5 fruit fly cellular contexts compared by ENCODE assay signal in genomic region chrX:11338047-11338747, dm6.
TF ChIP-seq lines count a peak whose summit lies in the region.

No protein-coding gene starts in this region.

- TF ChIP-seq CTCF in whole organism, embryonic (GFP tag; optimal IDR thresholded peaks at IDR 0.05; lab: Kevin White, UChicago): no peak

TF ChIP-seq in whole organism, adult, 20 proteins besides CTCF, POLR2A, EP300 and RAD21:
- TF ChIP-seq ovo (GFP tag; optimal IDR thresholded peaks at IDR 0.05; lab: Kevin White, UChicago) (no peak), CG7101 (tag; optimal IDR thresholded peaks at IDR 0.05; lab: Kevin White, UChicago) (no peak), tj (GFP tag; optimal IDR thresholded peaks at IDR 0.05; lab: Kevin White, UChicago) (peak; percentile 4), pad (GFP tag; optimal IDR thresholded peaks at IDR 0.05; lab: Kevin White, UChicago) (no peak), Crg-1 (GFP tag; optimal IDR thresholded peaks at IDR 0.05; lab: Kevin White, UChicago) (no peak), CG14711 (tag; optimal IDR thresholded peaks at IDR 0.05; lab: Kevin White, UChicago) (peak; percentile 2), kay (GFP tag; lab: Kevin White, UChicago; ENCODE audit: borderline replicate concordance) (no peak), toe (GFP tag; optimal IDR thresholded peaks at IDR 0.05; lab: Kevin White, UChicago) (no peak), Hr96 (GFP tag; optimal IDR thresholded peaks at IDR 0.05; lab: Kevin White, UChicago) (no peak), Mnt (GFP tag; optimal IDR thresholded peaks at IDR 0.05; lab: Kevin White, UChicago) (no peak), bab1 (GFP tag; optimal IDR thresholded peaks at IDR 0.05; lab: Kevin White, UChicago) (peak; percentile 22), CG7045 (GFP tag; optimal IDR thresholded peaks at IDR 0.05; lab: Kevin White, UChicago) (peak; percentile 20), CG5204 (GFP tag; optimal IDR thresholded peaks at IDR 0.05; lab: Kevin White, UChicago) (no peak), Clk (GFP tag; optimal IDR thresholded peaks at IDR 0.05; lab: Kevin White, UChicago) (no peak), CG11617 (GFP tag; optimal IDR thresholded peaks at IDR 0.05; lab: Kevin White, UChicago) (peak; percentile 13)

TF ChIP-seq in whole organism, embryonic, 481 proteins besides CTCF, POLR2A, EP300 and RAD21 (continues in another document):
- TF ChIP-seq pzg (GFP tag; optimal IDR thresholded peaks at IDR 0.05; lab: Kevin White, UChicago) (no peak), CG8290 (GFP tag; optimal IDR thresholded peaks at IDR 0.05; lab: Kevin White, UChicago) (no peak), CG8290 (tag; optimal IDR thresholded peaks at IDR 0.05; lab: Kevin White, UChicago) (no peak), Gug (GFP tag; IDR thresholded peaks at IDR 0.05; lab: Robert Waterston, UW) (0 out of 4 replicates have a peak, but pooled peaks have one; percentile 6), CG1529 (GFP tag; optimal IDR thresholded peaks at IDR 0.05; lab: Kevin White, UChicago) (no peak), stc (GFP tag; IDR thresholded peaks at IDR 0.05; lab: Robert Waterston, UW) (no peak), CG13287 (GFP tag; IDR thresholded peaks at IDR 0.05; lab: Robert Waterston, UW; ENCODE audit: partially characterized antibody) (no peak), Rfx (GFP tag; IDR thresholded peaks at IDR 0.05; lab: Robert Waterston, UW) (peak; percentile 62; the same call in 1 of the 2 replicates), Fer1 (GFP tag; optimal IDR thresholded peaks at IDR 0.05; lab: Kevin White, UChicago) (peak; percentile 70), salm (tag; optimal IDR thresholded peaks at IDR 0.05; lab: Kevin White, UChicago) (no peak), sqz (GFP tag; optimal IDR thresholded peaks at IDR 0.05; lab: Kevin White, UChicago) (no peak), CG2199 (GFP tag; IDR thresholded peaks at IDR 0.05; lab: Robert Waterston, UW) (no peak), crp (GFP tag; optimal IDR thresholded peaks at IDR 0.05; lab: Kevin White, UChicago) (no peak), CG4282 (GFP tag; optimal IDR thresholded peaks at IDR 0.05; lab: Kevin White, UChicago) (no peak), bsh (GFP tag; optimal IDR thresholded peaks at IDR 0.05; lab: Kevin White, UChicago) (peak in 1 of 2 experiments; percentile 77), fd96Cb (tag; optimal IDR thresholded peaks at IDR 0.05; lab: Kevin White, UChicago) (peak; percentile 76), Kr (GFP tag; optimal IDR thresholded peaks at IDR 0.05; lab: Kevin White, UChicago) (peak; percentile 71), Stat92E (GFP tag; optimal IDR thresholded peaks at IDR 0.05; lab: Kevin White, UChicago) (no peak), MTF-1 (GFP tag; optimal IDR thresholded peaks at IDR 0.05; lab: Kevin White, UChicago; ENCODE audit: borderline replicate concordance) (peak; percentile 16)

TF ChIP-seq in whole organism, prepupa, 60 proteins besides CTCF, POLR2A, EP300 and RAD21 (continues in another document):
- peak; percentile 47 for TF ChIP-seq Smox (GFP tag; optimal IDR thresholded peaks at IDR 0.05; lab: Kevin White, UChicago)
- TF ChIP-seq cyc (GFP tag; optimal IDR thresholded peaks at IDR 0.05; lab: Kevin White, UChicago): peak; percentile 61
- peak; percentile 46 for TF ChIP-seq Sox15 (GFP tag; optimal IDR thresholded peaks at IDR 0.05; lab: Kevin White, UChicago)
- TF ChIP-seq fd85E (GFP tag; optimal IDR thresholded peaks at IDR 0.05; lab: Kevin White, UChicago): no peak
- TF ChIP-seq Hr4 (GFP tag; optimal IDR thresholded peaks at IDR 0.05; lab: Kevin White, UChicago): no peak
- peak; percentile 67 for TF ChIP-seq CG32006 (GFP tag; optimal IDR thresholded peaks at IDR 0.05; lab: Kevin White, UChicago)
- peak; percentile 64 for TF ChIP-seq CG15336 (GFP tag; IDR thresholded peaks at IDR 0.05; lab: Robert Waterston, UW)
- no peak for TF ChIP-seq vri (GFP tag; optimal IDR thresholded peaks at IDR 0.05; lab: Kevin White, UChicago)
- peak; percentile 64 for TF ChIP-seq CG10631 (GFP tag; optimal IDR thresholded peaks at IDR 0.05; lab: Kevin White, UChicago)
- TF ChIP-seq net (GFP tag; optimal IDR thresholded peaks at IDR 0.05; lab: Kevin White, UChicago): no peak
- peak; percentile 93 for TF ChIP-seq svp (GFP tag; lab: Kevin White, UChicago)
- TF ChIP-seq CG6808 (GFP tag; optimal IDR thresholded peaks at IDR 0.05; lab: Kevin White, UChicago): no peak
- peak; percentile 38; the same call in 1 of the 2 replicates for TF ChIP-seq Gug (GFP tag; IDR thresholded peaks at IDR 0.05; lab: Robert Waterston, UW)
- no peak for TF ChIP-seq CG6854 (GFP tag; optimal IDR thresholded peaks at IDR 0.05; lab: Kevin White, UChicago)
- TF ChIP-seq eg (GFP tag; IDR thresholded peaks at IDR 0.05; lab: Robert Waterston, UW): 0 out of 3 replicates have a peak, but pooled peaks have one; percentile 40
- no peak for TF ChIP-seq fkh (GFP tag; optimal IDR thresholded peaks at IDR 0.05; lab: Kevin White, UChicago)
- peak in 1 of 2 experiments; percentile 30 for TF ChIP-seq salr (GFP tag; optimal IDR thresholded peaks at IDR 0.05; lab: Kevin White, UChicago)
- no peak for TF ChIP-seq Eip93F (GFP tag; optimal IDR thresholded peaks at IDR 0.05; lab: Kevin White, UChicago)
- TF ChIP-seq CG10669 (GFP tag; optimal IDR thresholded peaks at IDR 0.05; lab: Kevin White, UChicago): no peak
- TF ChIP-seq CG8119 (GFP tag; IDR thresholded peaks at IDR 0.05; lab: Robert Waterston, UW): peak; percentile 48; the same call in 2 of the 3 replicates

TF ChIP-seq in whole organism, pupa, 21 proteins besides CTCF, POLR2A, EP300 and RAD21:
- TF ChIP-seq Snoo (tag; optimal IDR thresholded peaks at IDR 0.05; lab: Kevin White, UChicago) (peak; percentile 60), CG32121 (GFP tag; IDR thresholded peaks at IDR 0.05; lab: Robert Waterston, UW) (0 out of 2 replicates have a peak, but pooled peaks have one; percentile 16), CG15710 (tag; optimal IDR thresholded peaks at IDR 0.05; lab: Kevin White, UChicago) (peak; percentile 37), CG14655 (GFP tag; optimal IDR thresholded peaks at IDR 0.05; lab: Kevin White, UChicago) (no peak), D1 (tag; optimal IDR thresholded peaks at IDR 0.05; lab: Kevin White, UChicago) (no peak), Pif1B (GFP tag; optimal IDR thresholded peaks at IDR 0.05; lab: Kevin White, UChicago) (peak; percentile 61), CG8301 (tag; optimal IDR thresholded peaks at IDR 0.05; lab: Kevin White, UChicago) (no peak), CG13204 (GFP tag; optimal IDR thresholded peaks at IDR 0.05; lab: Kevin White, UChicago) (no peak), CG34367 (tag; optimal IDR thresholded peaks at IDR 0.05; lab: Kevin White, UChicago) (peak; percentile 24), CG9948 (tag; optimal IDR thresholded peaks at IDR 0.05; lab: Kevin White, UChicago) (peak; percentile 44), CG17806 (tag; optimal IDR thresholded peaks at IDR 0.05; lab: Kevin White, UChicago) (peak; percentile 42)

TF ChIP-seq in whole organism, wandering third instar larva, 38 proteins besides CTCF, POLR2A, EP300 and RAD21 (continues in another document):
- TF ChIP-seq CrebA (GFP tag; optimal IDR thresholded peaks at IDR 0.05; lab: Kevin White, UChicago; ENCODE audit: borderline replicate concordance) (no peak), Hnf4 (GFP tag; optimal IDR thresholded peaks at IDR 0.05; lab: Kevin White, UChicago) (no peak), foxo (GFP tag; optimal IDR thresholded peaks at IDR 0.05; lab: Kevin White, UChicago) (peak in 1 of 2 experiments; percentile 85), psq (GFP tag; optimal IDR thresholded peaks at IDR 0.05; lab: Kevin White, UChicago) (peak; percentile 48), Rel (GFP tag; optimal IDR thresholded peaks at IDR 0.05; lab: Kevin White, UChicago) (no peak), Rel (tag; optimal IDR thresholded peaks at IDR 0.05; lab: Kevin White, UChicago) (no peak), pan (optimal IDR thresholded peaks at IDR 0.05; lab: Kevin White, UChicago) (no peak), Jra (GFP tag; optimal IDR thresholded peaks at IDR 0.05; lab: Kevin White, UChicago) (no peak), Vsx2 (GFP tag; optimal IDR thresholded peaks at IDR 0.05; lab: Kevin White, UChicago; ENCODE audit: partially characterized antibody) (no peak), Hr83 (GFP tag; optimal IDR thresholded peaks at IDR 0.05; lab: Kevin White, UChicago; ENCODE audit: poor library complexity, severe bottlenecking) (no peak), jim (GFP tag; optimal IDR thresholded peaks at IDR 0.05; lab: Kevin White, UChicago) (no peak), br (GFP tag; optimal IDR thresholded peaks at IDR 0.05; lab: Kevin White, UChicago) (peak; percentile 55), fru (GFP tag; optimal IDR thresholded peaks at IDR 0.05; lab: Kevin White, UChicago) (peak; percentile 85), Abd-B (GFP tag; optimal IDR thresholded peaks at IDR 0.05; lab: Kevin White, UChicago) (no peak), OdsH (GFP tag; optimal IDR thresholded peaks at IDR 0.05; lab: Kevin White, UChicago) (peak; percentile 63), Hr78 (GFP tag; optimal IDR thresholded peaks at IDR 0.05; lab: Kevin White, UChicago) (no peak), CG32264 (GFP tag; optimal IDR thresholded peaks at IDR 0.05; lab: Kevin White, UChicago) (peak; percentile 41), usp (GFP tag; optimal IDR thresholded peaks at IDR 0.05; lab: Kevin White, UChicago) (no peak), CG9705 (GFP tag; optimal IDR thresholded peaks at IDR 0.05; lab: Kevin White, UChicago) (peak; percentile 14), rgr (GFP tag; optimal IDR thresholded peaks at IDR 0.05; lab: Kevin White, UChicago) (no peak), ey (GFP tag; optimal IDR thresholded peaks at IDR 0.05; lab: Kevin White, UChicago) (peak; percentile 53), GATAd (GFP tag; optimal IDR thresholded peaks at IDR 0.05; lab: Kevin White, UChicago) (no peak), lola (GFP tag; optimal IDR thresholded peaks at IDR 0.05; lab: Kevin White, UChicago) (no peak), dsf (GFP tag; optimal IDR thresholded peaks at IDR 0.05; lab: Kevin White, UChicago; ENCODE audit: borderline replicate concordance) (no peak), Mio (GFP tag; optimal IDR thresholded peaks at IDR 0.05; lab: Kevin White, UChicago) (no peak), N (GFP tag; optimal IDR thresholded peaks at IDR 0.05; lab: Kevin White, UChicago) (no peak), Dfd (GFP tag; optimal IDR thresholded peaks at IDR 0.05; lab: Kevin White, UChicago) (no peak), sage (GFP tag; optimal IDR thresholded peaks at IDR 0.05; lab: Kevin White, UChicago) (no peak), h (GFP tag; optimal IDR thresholded peaks at IDR 0.05; lab: Kevin White, UChicago) (peak; percentile 6), tai (GFP tag; optimal IDR thresholded peaks at IDR 0.05; lab: Kevin White, UChicago) (no peak), Dif (GFP tag; optimal IDR thresholded peaks at IDR 0.05; lab: Kevin White, UChicago; ENCODE audit: partially characterized antibody) (no peak), HLH106 (tag; optimal IDR thresholded peaks at IDR 0.05; lab: Kevin White, UChicago) (peak; percentile 53), Sp1 (GFP tag; optimal IDR thresholded peaks at IDR 0.05; lab: Kevin White, UChicago) (peak; percentile 76), woc (GFP tag; optimal IDR thresholded peaks at IDR 0.05; lab: Kevin White, UChicago) (peak; percentile 54)
